Worm (Caenorhabditis elegans): ENCODE results near the gene scd-2.

DNA sequence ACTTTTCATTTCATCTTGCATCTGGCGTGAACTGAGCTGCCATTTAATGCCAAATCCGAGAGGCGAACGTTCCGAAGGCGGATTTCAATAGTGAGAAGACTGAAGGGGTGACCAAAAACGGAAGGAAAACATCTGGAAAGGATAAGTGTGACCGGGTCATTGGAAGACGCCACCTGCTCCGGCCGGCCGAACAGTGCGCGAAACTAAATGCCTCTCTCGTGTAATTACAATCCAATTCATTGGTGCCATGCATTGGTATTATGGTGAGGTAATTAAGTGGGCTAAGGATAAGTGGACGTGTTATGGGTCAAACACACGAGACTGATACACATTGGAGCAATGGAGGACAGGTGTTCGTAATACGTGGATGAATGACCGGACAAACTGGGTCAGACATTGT is 51.5 kb downstream of the scd-2 start:
- TF ChIP-seq cey-2 (tag; optimal IDR thresholded peaks at IDR 0.05; ENCODE audit: borderline replicate concordance, insufficient read depth) (no peak), Y75B8A.6 (GFP tag; IDR thresholded peaks at IDR 0.05) (no peak), unc-130 (GFP tag; optimal IDR thresholded peaks at IDR 0.05) (no peak), snpc-4 (tag; optimal IDR thresholded peaks at IDR 0.05) (no peak), unc-62 (GFP tag; optimal IDR thresholded peaks at IDR 0.05 in 1 of 2) (no peak), unc-62 (tag; optimal IDR thresholded peaks at IDR 0.05) (no peak), ztf-11 (tag; optimal IDR thresholded peaks at IDR 0.05) (no peak), R02D3.7 (tag; optimal IDR thresholded peaks at IDR 0.05) (no peak), pqm-1 (tag; optimal IDR thresholded peaks at IDR 0.05) (no peak), nhr-28 (tag; optimal IDR thresholded peaks at IDR 0.05) (no peak), hlh-30 (tag; optimal IDR thresholded peaks at IDR 0.05; ENCODE audit: insufficient read depth) (no peak), madf-5 (GFP tag; IDR thresholded peaks at IDR 0.05) (no peak)
